Worm (Caenorhabditis elegans) whole organism, late embryonic: Measurements from ENCODE around the gene C33C12.7.

Experiments used
- K02D7.2 ChIP-seq: sonication (generic microtip); optimal IDR thresholded peaks from 2 replicates; lab custom pipeline; 2017; ENCODE audit warnings: mild to moderate bottlenecking, missing genetic modification characterization, missing compliant biosample characterization
- ama-1 ChIP-seq: fragments of 150-350 bp; optimal IDR thresholded peaks from 2 replicates; lab custom pipeline; 2014
- ceh-18 ChIP-seq: sonication (generic microtip); optimal IDR thresholded peaks from 2 replicates; lab custom pipeline; 2016; ENCODE audit warnings: missing genetic modification characterization, missing compliant biosample characterization
- ceh-24 ChIP-seq: sonication (generic microtip); optimal IDR thresholded peaks from 2 replicates; lab custom pipeline; 2016; ENCODE audit warnings: mild to moderate bottlenecking, missing genetic modification characterization, missing compliant biosample characterization
- ceh-30 ChIP-seq: fragments of 150-350 bp; optimal IDR thresholded peaks from 2 replicates; lab custom pipeline; 2014; ENCODE audit warnings: missing biosample characterization, missing genetic modification characterization
- elt-2 ChIP-seq: sonication (generic microtip); optimal IDR thresholded peaks from 2 replicates; lab custom pipeline; 2016; ENCODE audit warnings: missing genetic modification reagents, missing genetic modification characterization, missing compliant biosample characterization
- fkh-6 ChIP-seq: sonication (generic microtip); optimal IDR thresholded peaks from 2 replicates; lab custom pipeline; 2016; ENCODE audit warnings: missing genetic modification characterization, missing compliant biosample characterization
- npax-4 ChIP-seq: sonication (generic microtip); optimal IDR thresholded peaks from 2 replicates; lab custom pipeline; 2016; ENCODE audit warnings: missing genetic modification characterization, missing compliant biosample characterization
- pqm-1 ChIP-seq: sonication (generic microtip); optimal IDR thresholded peaks from 2 replicates; lab custom pipeline; 2016; ENCODE audit warnings: missing genetic modification characterization, missing compliant biosample characterization
- sdc-2 ChIP-seq: sonication (generic microtip); optimal IDR thresholded peaks from 2 replicates; lab custom pipeline; 2016; ENCODE audit warnings: missing genotype, missing genetic modification characterization, missing compliant biosample characterization
- syd-9 ChIP-seq: sonication (generic microtip); optimal IDR thresholded peaks from 2 replicates; lab custom pipeline; 2016; ENCODE audit warnings: mild to moderate bottlenecking, missing genetic modification characterization, moderate library complexity, missing compliant biosample characterization
- tbx-7 ChIP-seq: sonication (generic microtip); optimal IDR thresholded peaks from 2 replicates; lab custom pipeline; 2016; ENCODE audit warnings: missing genotype, missing genetic modification characterization, missing compliant biosample characterization
- ttx-3 ChIP-seq: sonication (generic microtip); optimal IDR thresholded peaks from 2 replicates; lab custom pipeline; 2016; ENCODE audit warnings: missing genetic modification reagents, missing genetic modification characterization, missing compliant biosample characterization
- unc-55 ChIP-seq: sonication (generic microtip); optimal IDR thresholded peaks from 2 replicates; lab custom pipeline; 2017; ENCODE audit warnings: missing biosample characterization, missing genetic modification reagents, missing genetic modification characterization

ce11 chrII:2166376-2166775, 8.9 kb downstream of the C33C12.7 start, which contains the start of gene C33C12.4:
- TF ChIP-seq ceh-24 (tag; lab: Kevin White, UChicago) = no peak
- no peak for TF ChIP-seq sdc-2 (tag; lab: Kevin White, UChicago)
- no peak for TF ChIP-seq K02D7.2 (tag; lab: Kevin White, UChicago)
- TF ChIP-seq ceh-30 (tag; lab: Kevin White, UChicago) = no peak
- TF ChIP-seq npax-4 (tag; lab: Kevin White, UChicago) = no peak
- TF ChIP-seq fkh-6 (tag; lab: Kevin White, UChicago) = no peak
- TF ChIP-seq tbx-7 (tag; lab: Kevin White, UChicago) = no peak
- no peak for TF ChIP-seq syd-9 (tag; lab: Kevin White, UChicago)
- no peak for TF ChIP-seq ama-1 (lab: Kevin White, UChicago)
- TF ChIP-seq elt-2 (tag; lab: Kevin White, UChicago) = no peak
- TF ChIP-seq unc-55 = no peak
- TF ChIP-seq pqm-1 (tag; lab: Kevin White, UChicago) = no peak
- no peak for TF ChIP-seq ttx-3 (tag; lab: Kevin White, UChicago)
- no peak for TF ChIP-seq ceh-18 (tag; lab: Kevin White, UChicago)
